Fruit fly (Drosophila melanogaster) whole organism, embryonic: Measurements from ENCODE around the gene CG10802.

Experiments
- CG30403 ChIP-seq: fragments of 200-800 bp; sonication (Bioruptor generic); optimal IDR thresholded peaks from 3 replicates; lab custom pipeline; 2016; ENCODE audit warnings: missing biosample characterization, missing genetic modification characterization
- CG33557 ChIP-seq: fragments of 200-800 bp; sonication (Bioruptor generic); optimal IDR thresholded peaks from 2 replicates; lab custom pipeline; 2019; ENCODE audit warnings: missing biosample characterization, mild to moderate bottlenecking, missing genetic modification characterization, moderate library complexity
- HLH3B ChIP-seq: fragments of 200-800 bp; sonication (Bioruptor generic); IDR thresholded peaks from 2 replicates; pipeline ENCODE4 v1.3.6; 2022; ENCODE audit warnings: missing biosample characterization, missing genetic modification characterization
- Usf ChIP-seq: fragments of 200-800 bp; sonication (Bioruptor generic); optimal IDR thresholded peaks from 2 replicates; lab custom pipeline; 2017; ENCODE audit warnings: missing genotype, missing biosample characterization, missing genetic modification characterization
- ase ChIP-seq: fragments of 200-800 bp; sonication (Bioruptor generic); IDR thresholded peaks from 3 replicates; pipeline ENCODE4 v1.3.6; 2022; ENCODE audit warnings: missing biosample characterization, missing genetic modification characterization
- disco-r ChIP-seq: fragments of 200-800 bp; sonication (Bioruptor generic); optimal IDR thresholded peaks from 2 replicates; lab custom pipeline; 2016; ENCODE audit warnings: missing biosample characterization, missing genetic modification characterization
- lov ChIP-seq, 2 experiments: fragments of 200-800 bp in 1 of 2; fragments of >200 bp in 1 of 2; sonication (Bioruptor generic) in 1 of 2; IDR thresholded peaks in 1 of 2; optimal IDR thresholded peaks in 1 of 2; 2 replicates in 1 of 2; 3 replicates in 1 of 2; pipeline versions ENCODE4 v1.3.6 to Lab custom; 2017 to 2022; ENCODE audit warnings: missing biosample characterization in 1 of 2, missing genetic modification characterization in 1 of 2
- luna ChIP-seq: fragments of 200-800 bp; sonication (Bioruptor generic); optimal IDR thresholded peaks from 2 replicates; lab custom pipeline; 2016; ENCODE audit warnings: missing biosample characterization, missing genetic modification characterization
- mirr ChIP-seq: fragments of 200-800 bp; sonication (Bioruptor generic); optimal IDR thresholded peaks from 3 replicates; lab custom pipeline; 2018; ENCODE audit warnings: missing biosample characterization, mild to moderate bottlenecking, missing genetic modification characterization
- tx ChIP-seq: fragments of 200-800 bp; sonication (Bioruptor generic); optimal IDR thresholded peaks from 2 replicates; lab custom pipeline; 2016; ENCODE audit warnings: missing biosample characterization, missing genetic modification characterization
- wek ChIP-seq: fragments of 200-800 bp; sonication (Bioruptor generic); optimal IDR thresholded peaks from 3 replicates; lab custom pipeline; 2018; ENCODE audit warnings: missing biosample characterization, mild to moderate bottlenecking, missing genetic modification characterization, moderate library complexity

dm6 chrX:3436183-3436582 is 46.6 kb upstream of the CG10802 start:
- no peak for TF ChIP-seq tx
- no peak for TF ChIP-seq HLH3B
- no peak for TF ChIP-seq lov (optimal IDR thresholded peaks at IDR 0.05; lab: Kevin White, UChicago)
- TF ChIP-seq lov (GFP tag; IDR thresholded peaks at IDR 0.05; lab: Robert Waterston, UW) = no peak
- no peak for TF ChIP-seq luna
- no peak for TF ChIP-seq disco-r (GFP tag; lab: Kevin White, UChicago)
- no peak for TF ChIP-seq ase (GFP tag; lab: Robert Waterston, UW)
- TF ChIP-seq CG33557 (GFP tag; lab: Kevin White, UChicago) = no peak
- TF ChIP-seq Usf = no peak
- no peak for TF ChIP-seq CG30403 (GFP tag; lab: Kevin White, UChicago)
- TF ChIP-seq mirr (GFP tag; lab: Kevin White, UChicago) = no peak
- TF ChIP-seq wek = no peak
